Worm (Caenorhabditis elegans) whole organism, L1 larva: ENCODE measurements around the gene C55B6.7.

Experiments used
- ama-1 ChIP-seq: fragments of 150-350 bp; optimal IDR thresholded peaks from 2 replicates; lab custom pipeline; 2014
- elt-2 ChIP-seq: sonication (generic microtip); optimal IDR thresholded peaks from 2 replicates; lab custom pipeline; 2016; ENCODE audit warnings: missing genetic modification characterization, mild to moderate bottlenecking, inconsistent platforms, missing compliant biosample characterization, missing genetic modification reagents
- ets-5 ChIP-seq: fragments of 200-800 bp; sonication (Bioruptor generic); IDR thresholded peaks from 2 replicates; pipeline ENCODE4 v1.3.6; 2022; ENCODE audit warnings: missing genetic modification characterization, missing compliant biosample characterization
- fos-1 ChIP-seq: fragments of 150-350 bp; optimal IDR thresholded peaks from 2 replicates; lab custom pipeline; 2014; ENCODE audit warnings: missing biosample characterization, missing genetic modification characterization
- lsy-2 ChIP-seq, 2 experiments: fragments of 150-350 bp; optimal IDR thresholded peaks; 2 replicates each; lab custom pipeline; 2014; ENCODE audit warnings: missing biosample characterization in 2 of 2, missing genetic modification characterization in 2 of 2
- nhr-28 ChIP-seq: fragments of 150-350 bp; optimal IDR thresholded peaks from 2 replicates; lab custom pipeline; 2014; ENCODE audit warnings: missing biosample characterization, missing genetic modification characterization
- pag-3 ChIP-seq: sonication (generic microtip); optimal IDR thresholded peaks from 2 replicates; lab custom pipeline; 2017; ENCODE audit warnings: missing genetic modification characterization, mild to moderate bottlenecking, missing compliant biosample characterization, antibody characterized with exemption, borderline replicate concordance; ENCODE audit not compliant: insufficient read depth
- pqm-1 ChIP-seq: sonication (generic microtip); optimal IDR thresholded peaks from 3 replicates; lab custom pipeline; 2017; ENCODE audit warnings: missing biosample characterization, missing genetic modification characterization
- skn-1 ChIP-seq: fragments of 150-350 bp; optimal IDR thresholded peaks from 2 replicates; lab custom pipeline; 2014; ENCODE audit warnings: missing biosample characterization, missing genetic modification characterization
- snpc-4 ChIP-seq: fragments of 150-350 bp; optimal IDR thresholded peaks from 2 replicates; lab custom pipeline; 2014; ENCODE audit warnings: missing biosample characterization, missing genetic modification characterization

DNA sequence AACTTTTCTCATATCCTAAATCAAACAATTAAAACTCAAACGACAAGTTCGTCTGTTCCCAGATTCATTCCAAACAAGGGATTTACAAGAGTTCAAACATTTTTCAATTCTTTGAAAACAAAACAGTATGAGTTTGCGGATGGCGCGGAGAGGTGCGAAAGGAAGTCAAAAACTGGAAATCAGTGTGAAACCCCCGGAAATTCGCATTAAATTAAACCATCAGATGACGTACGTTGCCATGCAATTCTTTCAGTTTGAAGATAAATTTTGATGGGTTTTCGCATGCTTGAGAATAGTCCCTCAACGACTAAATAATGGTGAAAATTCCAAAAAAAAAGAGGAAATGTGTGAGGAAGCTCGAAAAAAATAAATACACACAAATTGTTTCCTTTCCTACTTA is 37.6 kb upstream of the C55B6.7 start:
- TF ChIP-seq pqm-1 (tag; lab: Kevin White, UChicago) (no peak), elt-2 (tag; lab: Kevin White, UChicago) (no peak), ama-1 (no peak), fos-1 (tag; lab: Kevin White, UChicago) (no peak), pag-3 (tag; lab: Kevin White, UChicago) (no peak), lsy-2 (tag; optimal IDR thresholded peaks at IDR 0.05; lab: Kevin White, UChicago) (no peak), nhr-28 (tag; lab: Kevin White, UChicago) (no peak), ets-5 (GFP tag; lab: Robert Waterston, UW) (no peak), skn-1 (no peak), snpc-4 (tag; lab: Kevin White, UChicago) (no peak)
